Fruit fly (Drosophila melanogaster) whole organism, prepupa: ENCODE results near the gene Reps.

Source experiments
- CG3032 ChIP-seq: fragments of 200-800 bp; optimal IDR thresholded peaks from 2 replicates; lab custom pipeline; 2019; ENCODE audit warnings: missing biosample characterization, mild to moderate bottlenecking, missing genetic modification characterization, moderate library complexity
- CG6276 ChIP-seq: fragments of 200-800 bp; sonication (Bioruptor generic); optimal IDR thresholded peaks from 2 replicates; lab custom pipeline; 2017; ENCODE audit warnings: missing biosample characterization, mild to moderate bottlenecking, missing genetic modification characterization
- CG6792 ChIP-seq: fragments of 200-800 bp; sonication (Bioruptor generic); optimal IDR thresholded peaks from 3 replicates; lab custom pipeline; 2016; ENCODE audit warnings: missing biosample characterization, missing genetic modification characterization
- CG6854 ChIP-seq: fragments of 200-800 bp; sonication (Bioruptor generic); optimal IDR thresholded peaks from 2 replicates; lab custom pipeline; 2017; ENCODE audit warnings: missing biosample characterization, mild to moderate bottlenecking, missing genetic modification characterization
- Eip78C ChIP-seq: fragments of 200-800 bp; sonication (Bioruptor generic); peaks from one replicate; lab custom pipeline; 2016; ENCODE audit warnings: missing biosample characterization, missing genetic modification characterization
- Ets96B ChIP-seq: fragments of 200-800 bp; optimal IDR thresholded peaks from 2 replicates; lab custom pipeline; 2019; ENCODE audit warnings: missing biosample characterization, mild to moderate bottlenecking, missing genetic modification characterization, moderate library complexity
- Lpt ChIP-seq: fragments of 200-800 bp; sonication (Bioruptor generic); optimal IDR thresholded peaks from 3 replicates; lab custom pipeline; 2016; ENCODE audit warnings: missing biosample characterization, missing genetic modification characterization
- Met ChIP-seq: fragments of 200-800 bp; sonication (Bioruptor generic); optimal IDR thresholded peaks from 3 replicates; lab custom pipeline; 2016; ENCODE audit warnings: missing biosample characterization, missing genetic modification characterization
- OdsH ChIP-seq: fragments of 200-800 bp; sonication (Bioruptor generic); optimal IDR thresholded peaks from 3 replicates; lab custom pipeline; 2016; ENCODE audit warnings: missing biosample characterization, missing genetic modification characterization
- Sox102F ChIP-seq: fragments of 200-800 bp; sonication (Bioruptor generic); optimal IDR thresholded peaks from 2 replicates; lab custom pipeline; 2016; ENCODE audit warnings: missing biosample characterization, mild to moderate bottlenecking, missing genetic modification characterization
- achi ChIP-seq: fragments of 200-800 bp; sonication (Bioruptor generic); optimal IDR thresholded peaks from 3 replicates; lab custom pipeline; 2016; ENCODE audit warnings: missing biosample characterization, missing genetic modification characterization
- dac ChIP-seq: fragments of 200-800 bp; sonication (Bioruptor generic); optimal IDR thresholded peaks from 2 replicates; lab custom pipeline; 2017; ENCODE audit warnings: missing biosample characterization, mild to moderate bottlenecking, missing genetic modification characterization
- esn ChIP-seq: fragments of 200-800 bp; sonication (Bioruptor generic); optimal IDR thresholded peaks from 2 replicates; lab custom pipeline; 2016; ENCODE audit warnings: missing biosample characterization, mild to moderate bottlenecking, missing genetic modification characterization, moderate library complexity
- spab ChIP-seq: fragments of 200-800 bp; sonication (Bioruptor generic); optimal IDR thresholded peaks from 2 replicates; lab custom pipeline; 2017; ENCODE audit warnings: missing biosample characterization, mild to moderate bottlenecking, missing genetic modification characterization, missing genetic modification reagents

DNA sequence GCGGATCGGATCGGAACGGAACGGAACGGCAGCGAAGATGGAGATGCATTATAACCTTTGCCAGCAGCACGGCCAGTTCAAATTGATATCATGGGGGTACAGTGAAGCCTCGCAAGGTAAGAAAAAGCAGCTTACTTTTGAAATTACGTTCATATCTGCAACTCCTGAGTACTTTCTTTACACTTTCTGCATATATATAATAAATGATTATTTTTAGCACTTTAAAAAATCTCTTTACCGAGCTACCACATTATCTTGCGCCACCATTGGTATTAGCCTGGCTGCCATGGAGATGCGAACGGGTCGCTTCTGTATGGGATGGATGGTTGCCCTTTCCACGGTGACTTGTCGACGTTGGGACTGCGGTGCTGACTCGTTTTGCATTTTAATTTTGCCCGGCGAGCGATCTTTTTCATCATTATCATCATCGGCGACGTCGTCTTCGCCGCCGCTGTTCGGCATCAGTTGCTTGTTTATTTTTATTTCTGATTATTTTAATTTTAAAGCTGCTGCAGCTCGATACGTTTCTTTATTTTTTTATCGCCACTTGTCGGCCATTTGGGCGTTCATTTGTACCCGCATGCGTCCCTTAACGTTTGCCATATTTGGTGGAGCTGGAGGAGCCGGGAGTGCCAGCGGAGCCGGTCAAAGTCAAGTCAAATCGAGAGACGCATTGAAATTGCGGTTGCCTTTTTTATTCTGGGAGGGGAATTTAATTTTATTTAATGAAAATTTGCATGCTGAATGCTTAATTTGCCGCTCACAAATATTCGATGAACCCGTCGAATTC, 53.2 kb downstream of the Reps start:
- TF ChIP-seq CG6276 (GFP tag; lab: Kevin White, UChicago): peak; percentile 52
- peak; percentile 91 for TF ChIP-seq Sox102F (GFP tag; lab: Kevin White, UChicago)
- peak; percentile 58 for TF ChIP-seq Lpt (GFP tag; lab: Kevin White, UChicago)
- peak; percentile 98 for TF ChIP-seq Eip78C
- peak; percentile 84 for TF ChIP-seq CG6854
- TF ChIP-seq OdsH (GFP tag; lab: Kevin White, UChicago): peak; percentile 92
- TF ChIP-seq Met (GFP tag; lab: Kevin White, UChicago): peak; percentile 94
- TF ChIP-seq Ets96B: peak; percentile 91
- TF ChIP-seq esn (GFP tag; lab: Kevin White, UChicago): peak; percentile 93
- TF ChIP-seq CG3032 (tag; lab: Kevin White, UChicago): peak; percentile 89
- peak; percentile 6 for TF ChIP-seq dac (GFP tag; lab: Kevin White, UChicago)
- TF ChIP-seq achi (GFP tag; lab: Kevin White, UChicago): peak; percentile 88
- TF ChIP-seq spab (GFP tag; lab: Kevin White, UChicago): peak; percentile 88
- peak; percentile 93 for TF ChIP-seq CG6792 (GFP tag; lab: Kevin White, UChicago)
